Fruit fly (Drosophila melanogaster) whole organism, wandering third instar larva: Measurements from ENCODE around the gene Rbp.

Source experiments
- Abd-B ChIP-seq: fragments of >200 bp; optimal IDR thresholded peaks from 2 replicates; lab custom pipeline; 2017; ENCODE audit warnings: missing biosample characterization, missing genetic modification characterization
- CG32264 ChIP-seq: fragments of 200-800 bp; sonication (Bioruptor generic); optimal IDR thresholded peaks from 2 replicates; lab custom pipeline; 2016; ENCODE audit warnings: missing biosample characterization, missing genetic modification characterization
- CrebA ChIP-seq: fragments of 200-800 bp; sonication (Bioruptor generic); optimal IDR thresholded peaks from 2 replicates; lab custom pipeline; 2016; ENCODE audit warnings: missing biosample characterization, mild to moderate bottlenecking, missing genetic modification characterization, borderline replicate concordance
- Dfd ChIP-seq: fragments of >200 bp; optimal IDR thresholded peaks from 2 replicates; lab custom pipeline; 2017; ENCODE audit warnings: missing biosample characterization, missing genetic modification characterization
- Dif ChIP-seq: fragments of 200-275, 200-300 bp; sonication (Bioruptor generic); optimal IDR thresholded peaks from 2 replicates; lab custom pipeline; 2018; ENCODE audit warnings: missing biosample characterization, missing genetic modification characterization; ENCODE audit not compliant: partially characterized antibody
- GATAd ChIP-seq: sonication (Bioruptor generic); optimal IDR thresholded peaks from 2 replicates; lab custom pipeline; 2016; ENCODE audit warnings: missing biosample characterization, missing genetic modification characterization
- HLH106 ChIP-seq: fragments of 200-800 bp; optimal IDR thresholded peaks from 3 replicates; lab custom pipeline; 2019; ENCODE audit warnings: missing biosample characterization, mild to moderate bottlenecking, missing genetic modification characterization, moderate library complexity
- Hnf4 ChIP-seq: fragments of 200-800 bp; sonication (Bioruptor generic); optimal IDR thresholded peaks from 2 replicates; lab custom pipeline; 2016; ENCODE audit warnings: missing biosample characterization, mild to moderate bottlenecking, missing genetic modification characterization
- Hr78 ChIP-seq: fragments of >200 bp; optimal IDR thresholded peaks from 2 replicates; lab custom pipeline; 2017; ENCODE audit warnings: missing biosample characterization, missing genetic modification characterization
- Hr83 ChIP-seq: fragments of 200-300 bp; sonication (Bioruptor generic); optimal IDR thresholded peaks from 2 replicates; lab custom pipeline; 2016; ENCODE audit warnings: missing biosample characterization, mild to moderate bottlenecking, missing genetic modification characterization, moderate library complexity; ENCODE audit not compliant: poor library complexity, severe bottlenecking
- Jra ChIP-seq: sonication (Bioruptor generic); optimal IDR thresholded peaks from 2 replicates; lab custom pipeline; 2016; ENCODE audit warnings: missing biosample characterization, missing genetic modification characterization
- Mio ChIP-seq: sonication (Bioruptor generic); optimal IDR thresholded peaks from 2 replicates; lab custom pipeline; 2016; ENCODE audit warnings: missing biosample characterization, missing genetic modification characterization
- N ChIP-seq: fragments of >200 bp; optimal IDR thresholded peaks from 2 replicates; lab custom pipeline; 2018; ENCODE audit warnings: missing biosample characterization, missing external identifiers, missing genetic modification characterization
- OdsH ChIP-seq: fragments of 200-800 bp; sonication (Bioruptor generic); optimal IDR thresholded peaks from 2 replicates; lab custom pipeline; 2016; ENCODE audit warnings: missing biosample characterization, mild to moderate bottlenecking, missing genetic modification characterization
- Rel ChIP-seq, 2 experiments: fragments of 200-800 bp; sonication (Bioruptor generic) in 1 of 2; optimal IDR thresholded peaks; 2 replicates in 1 of 2; 3 replicates in 1 of 2; lab custom pipeline; 2016 to 2019; ENCODE audit warnings: mild to moderate bottlenecking in 2 of 2, missing biosample characterization in 2 of 2, missing genetic modification characterization in 2 of 2, moderate library complexity in 1 of 2
- Sp1 ChIP-seq: fragments of 200-800 bp; sonication (Bioruptor generic); optimal IDR thresholded peaks from 3 replicates; lab custom pipeline; 2019; ENCODE audit warnings: missing biosample characterization, mild to moderate bottlenecking, missing genetic modification characterization, moderate library complexity
- Vsx2 ChIP-seq: fragments of 200-300, 225-300 bp; sonication (Bioruptor generic); optimal IDR thresholded peaks from 2 replicates; lab custom pipeline; 2018; ENCODE audit warnings: missing biosample characterization, missing genetic modification characterization; ENCODE audit not compliant: partially characterized antibody
- br ChIP-seq: fragments of 200-800 bp; sonication (Bioruptor generic); optimal IDR thresholded peaks from 2 replicates; lab custom pipeline; 2016; ENCODE audit warnings: missing biosample characterization, missing genetic modification characterization
- brk ChIP-seq: fragments of 200-800 bp; sonication (Bioruptor generic); optimal IDR thresholded peaks from 2 replicates; lab custom pipeline; 2016; ENCODE audit warnings: missing biosample characterization, mild to moderate bottlenecking, missing genetic modification characterization
- dmrt93B ChIP-seq: fragments of 200-800 bp; sonication (Bioruptor generic); optimal IDR thresholded peaks from 2 replicates; lab custom pipeline; 2018; ENCODE audit warnings: missing biosample characterization, mild to moderate bottlenecking, missing genetic modification characterization
- dsf ChIP-seq: sonication (Bioruptor generic); optimal IDR thresholded peaks from 2 replicates; lab custom pipeline; 2016; ENCODE audit warnings: missing biosample characterization, missing genetic modification characterization, borderline replicate concordance
- ey ChIP-seq: fragments of 200-800 bp; sonication (Bioruptor generic); optimal IDR thresholded peaks from 2 replicates; lab custom pipeline; 2016; ENCODE audit warnings: missing biosample characterization, missing genetic modification characterization
- foxo ChIP-seq, 2 experiments: fragments of 200-800 bp; sonication (Bioruptor generic); optimal IDR thresholded peaks; 2 replicates in 1 of 2; 3 replicates in 1 of 2; lab custom pipeline; 2016 to 2017; ENCODE audit warnings: missing biosample characterization in 2 of 2, missing genetic modification characterization in 2 of 2
- fru ChIP-seq: fragments of 200-800 bp; sonication (Bioruptor generic); optimal IDR thresholded peaks from 3 replicates; lab custom pipeline; 2016; ENCODE audit warnings: missing biosample characterization, mild to moderate bottlenecking, missing genetic modification characterization
- h ChIP-seq: fragments of 200-800 bp; sonication (Bioruptor generic); optimal IDR thresholded peaks from 3 replicates; lab custom pipeline; 2016; ENCODE audit warnings: missing biosample characterization, mild to moderate bottlenecking, missing genetic modification characterization
- jim ChIP-seq: fragments of 175-275, 200-325 bp; sonication (Bioruptor generic); optimal IDR thresholded peaks from 2 replicates; lab custom pipeline; 2016; ENCODE audit warnings: missing biosample characterization, mild to moderate bottlenecking, missing genetic modification characterization
- lola ChIP-seq: fragments of >200 bp; optimal IDR thresholded peaks from 2 replicates; lab custom pipeline; 2017; ENCODE audit warnings: missing biosample characterization, missing genetic modification characterization
- pan ChIP-seq: fragments of >200 bp; optimal IDR thresholded peaks from 2 replicates; lab custom pipeline; 2017
- psq ChIP-seq: fragments of 200-800 bp; sonication (Bioruptor generic); optimal IDR thresholded peaks from 3 replicates; lab custom pipeline; 2017; ENCODE audit warnings: missing biosample characterization, mild to moderate bottlenecking, missing genetic modification characterization, moderate library complexity
- rgr ChIP-seq: fragments of 200-800 bp; sonication (Bioruptor generic); optimal IDR thresholded peaks from 3 replicates; lab custom pipeline; 2016; ENCODE audit warnings: missing biosample characterization, mild to moderate bottlenecking, missing genetic modification characterization
- sage ChIP-seq: fragments of 200-800 bp; sonication (Bioruptor generic); optimal IDR thresholded peaks from 2 replicates; lab custom pipeline; 2016; ENCODE audit warnings: missing biosample characterization, mild to moderate bottlenecking, missing genetic modification characterization
- sv ChIP-seq: fragments of 200-800 bp; sonication (Bioruptor generic); optimal IDR thresholded peaks from 3 replicates; lab custom pipeline; 2016; ENCODE audit warnings: missing biosample characterization, missing genetic modification characterization
- tai ChIP-seq: sonication (Bioruptor generic); optimal IDR thresholded peaks from 2 replicates; lab custom pipeline; 2016; ENCODE audit warnings: missing biosample characterization, missing genetic modification characterization
- usp ChIP-seq: fragments of >200 bp; optimal IDR thresholded peaks from 2 replicates; lab custom pipeline; 2017; ENCODE audit warnings: missing biosample characterization, missing genetic modification characterization
- woc ChIP-seq: sonication (Bioruptor generic); optimal IDR thresholded peaks from 2 replicates; lab custom pipeline; 2016; ENCODE audit warnings: missing biosample characterization, mild to moderate bottlenecking, missing genetic modification characterization

Gene Rbp

dm6 chr3R:15361490-15361889 is 12.9 kb upstream of the Rbp start, which contains the start of the genes Cog2 and Trax:
Cog2 (minus strand) TSS chr3R:15361657.
Trax (plus strand) TSS chr3R:15361692.
- TF ChIP-seq lola (GFP tag; lab: Kevin White, UChicago) (no peak), dmrt93B (no peak)

dm6 chr3R:15363608-15364007 is 10.8 kb upstream of the Rbp start, which contains the start of gene CG6171:
CG6171 (minus strand) TSS chr3R:15363857.
- TF ChIP-seq fru (no peak), rgr (GFP tag; lab: Kevin White, UChicago) (peak; percentile 36), GATAd (GFP tag; lab: Kevin White, UChicago) (no peak), Jra (GFP tag; lab: Kevin White, UChicago) (no peak), sage (GFP tag; lab: Kevin White, UChicago) (no peak), lola (GFP tag; lab: Kevin White, UChicago) (peak; percentile 22), Mio (no peak), Abd-B (GFP tag; lab: Kevin White, UChicago) (no peak), foxo (GFP tag; optimal IDR thresholded peaks at IDR 0.05; lab: Kevin White, UChicago) (no peak), Dfd (GFP tag; lab: Kevin White, UChicago) (no peak), pan (lab: Kevin White, UChicago) (no peak), OdsH (GFP tag; lab: Kevin White, UChicago) (no peak), psq (GFP tag; lab: Kevin White, UChicago) (no peak), CrebA (GFP tag; lab: Kevin White, UChicago) (no peak), Hr78 (GFP tag; lab: Kevin White, UChicago) (no peak), Hr83 (peak; percentile 23), dsf (GFP tag; lab: Kevin White, UChicago) (no peak), dmrt93B (no peak)

dm6 chr3R:15366839-15367238 is 7.6 kb upstream of the Rbp start:
- peak; percentile 8 for TF ChIP-seq OdsH (GFP tag; lab: Kevin White, UChicago)
- no peak for TF ChIP-seq lola (GFP tag; lab: Kevin White, UChicago)
- peak; percentile 48 for TF ChIP-seq HLH106
- TF ChIP-seq Sp1 (GFP tag; lab: Kevin White, UChicago), result peak; percentile 44
- peak; percentile 28 for TF ChIP-seq rgr (GFP tag; lab: Kevin White, UChicago)
- peak; percentile 31 for TF ChIP-seq ey (GFP tag; lab: Kevin White, UChicago)
- no peak for TF ChIP-seq CG32264
- TF ChIP-seq Hnf4, result no peak
- no peak for TF ChIP-seq dmrt93B
- TF ChIP-seq foxo (GFP tag; optimal IDR thresholded peaks at IDR 0.05; lab: Kevin White, UChicago), result peak in 1 of 2 experiments; percentile 63
- TF ChIP-seq GATAd (GFP tag; lab: Kevin White, UChicago), result no peak

- TF ChIP-seq foxo (GFP tag; optimal IDR thresholded peaks at IDR 0.05; lab: Kevin White, UChicago) (peak in 1 of 2 experiments; percentile 39), rgr (GFP tag; lab: Kevin White, UChicago) (peak; percentile 8), br (no peak)
Observed at dm6 chr3R:15367477-15367876, 7.0 kb upstream of the Rbp start, which contains the start of gene CG34404. CG34404 (minus strand) TSS chr3R:15367665.

- TF ChIP-seq brk (GFP tag; lab: Kevin White, UChicago) (no peak), woc (GFP tag; lab: Kevin White, UChicago) (no peak), tai (GFP tag; lab: Kevin White, UChicago) (no peak), CG32264 (no peak), sv (GFP tag; lab: Kevin White, UChicago) (no peak), Mio (no peak), br (no peak)
Observed at dm6 chr3R:15369742-15370141, 4.7 kb upstream of the Rbp start, which contains the start of gene CG14868. CG14868 (minus strand) TSS chr3R:15369945.

- TF ChIP-seq HLH106 (peak; percentile 44), psq (GFP tag; lab: Kevin White, UChicago) (peak; percentile 18), GATAd (GFP tag; lab: Kevin White, UChicago) (no peak), CG32264 (no peak), pan (lab: Kevin White, UChicago) (no peak), h (peak; percentile 76), sv (GFP tag; lab: Kevin White, UChicago) (no peak), N (GFP tag; lab: Kevin White, UChicago) (no peak), Sp1 (GFP tag; lab: Kevin White, UChicago) (peak; percentile 54), woc (GFP tag; lab: Kevin White, UChicago) (no peak), ey (GFP tag; lab: Kevin White, UChicago) (peak; percentile 5), br (peak; percentile 71), Vsx2 (GFP tag; lab: Kevin White, UChicago) (no peak), Dif (GFP tag; lab: Kevin White, UChicago) (no peak), usp (GFP tag; lab: Kevin White, UChicago) (no peak), tai (GFP tag; lab: Kevin White, UChicago) (no peak), foxo (GFP tag; optimal IDR thresholded peaks at IDR 0.05; lab: Kevin White, UChicago) (peak in 1 of 2 experiments; percentile 48), OdsH (GFP tag; lab: Kevin White, UChicago) (peak; percentile 36), Jra (GFP tag; lab: Kevin White, UChicago) (no peak), sage (GFP tag; lab: Kevin White, UChicago) (no peak), lola (GFP tag; lab: Kevin White, UChicago) (no peak), dmrt93B (no peak), rgr (GFP tag; lab: Kevin White, UChicago) (peak; percentile 68), dsf (GFP tag; lab: Kevin White, UChicago) (no peak), brk (GFP tag; lab: Kevin White, UChicago) (no peak), Hr83 (peak; percentile 81), jim (no peak), Rel (GFP tag; optimal IDR thresholded peaks at IDR 0.05; lab: Kevin White, UChicago) (no peak), Rel (tag; optimal IDR thresholded peaks at IDR 0.05; lab: Kevin White, UChicago) (peak; percentile 40)
Observed at dm6 chr3R:15371833-15372232, 2.6 kb upstream of the Rbp start, which contains the start of the genes Ccm3 and CG6136. Ccm3 (plus strand) TSS chr3R:15371957. CG6136 (minus strand) TSS chr3R:15372212.
